Worm (Caenorhabditis elegans) whole organism, L1 larva: ENCODE data around the gene xol-1.
A peak's percentile ranks its signal among the peaks of the same experiment; 100 is the strongest.

Experiments
- ama-1 ChIP-seq: fragments of 150-350 bp; optimal IDR thresholded peaks from 2 replicates; lab custom pipeline; 2014
- dpl-1 ChIP-seq, 3 experiments: fragments of 150-350 bp in 2 of 3; sonication (generic microtip) in 1 of 3; optimal IDR thresholded peaks; 2 replicates each; lab custom pipeline; 2014 to 2017; ENCODE audit warnings: missing biosample characterization in 3 of 3, missing genetic modification characterization in 3 of 3, missing genetic modification reagents in 3 of 3
- egl-27 ChIP-seq, 2 experiments: fragments of 150-350 bp in 1 of 2; sonication (generic microtip); optimal IDR thresholded peaks; 3 replicates each; lab custom pipeline; 2017 to 2018; ENCODE audit warnings: missing biosample characterization in 2 of 2, missing genetic modification characterization in 2 of 2, missing genetic modification reagents in 2 of 2
- fos-1 ChIP-seq: fragments of 150-350 bp; optimal IDR thresholded peaks from 2 replicates; lab custom pipeline; 2014; ENCODE audit warnings: missing biosample characterization, missing genetic modification characterization
- nhr-11 ChIP-seq: fragments of 150-350 bp; optimal IDR thresholded peaks from 2 replicates; lab custom pipeline; 2014; ENCODE audit warnings: missing biosample characterization, missing genetic modification characterization
- nhr-237 ChIP-seq: fragments of 150-350 bp; optimal IDR thresholded peaks from 2 replicates; lab custom pipeline; 2014; ENCODE audit warnings: missing biosample characterization, missing genetic modification characterization
- nhr-77 ChIP-seq: fragments of 150-350 bp; optimal IDR thresholded peaks from 2 replicates; lab custom pipeline; 2014; ENCODE audit warnings: missing biosample characterization, missing genetic modification characterization
- nhr-85 ChIP-seq: sonication (generic microtip); peaks from one replicate; lab custom pipeline; 2016; ENCODE audit warnings: missing genetic modification characterization, inconsistent platforms, missing compliant biosample characterization
- rnt-1 ChIP-seq: sonication (generic microtip); optimal IDR thresholded peaks from 2 replicates; lab custom pipeline; 2016; ENCODE audit warnings: mild to moderate bottlenecking, missing genetic modification characterization, moderate library complexity, missing compliant biosample characterization
- skn-1 ChIP-seq: fragments of 150-350 bp; optimal IDR thresholded peaks from 2 replicates; lab custom pipeline; 2014; ENCODE audit warnings: missing biosample characterization, missing genetic modification characterization
- snpc-4 ChIP-seq: fragments of 150-350 bp; optimal IDR thresholded peaks from 2 replicates; lab custom pipeline; 2014; ENCODE audit warnings: missing biosample characterization, missing genetic modification characterization
- sox-4 ChIP-seq: sonication (generic microtip); optimal IDR thresholded peaks from 2 replicates; lab custom pipeline; 2016; ENCODE audit warnings: missing genetic modification characterization, missing compliant biosample characterization
- ztf-11 ChIP-seq, 2 experiments: sonication (generic microtip); optimal IDR thresholded peaks; 2 replicates each; lab custom pipeline; 2016 to 2017; ENCODE audit warnings: missing genetic modification characterization in 2 of 2, missing biosample characterization in 1 of 2, missing compliant biosample characterization in 1 of 2

- TF ChIP-seq rnt-1 (tag; lab: Kevin White, UChicago) = peak; percentile 27
- no peak for TF ChIP-seq ztf-11 (tag; optimal IDR thresholded peaks at IDR 0.05; lab: Kevin White, UChicago)
- no peak for TF ChIP-seq snpc-4 (tag; lab: Kevin White, UChicago)
- TF ChIP-seq egl-27 (tag; optimal IDR thresholded peaks at IDR 0.05; lab: Kevin White, UChicago) = no peak
- no peak for TF ChIP-seq nhr-85 (tag; lab: Kevin White, UChicago)
- no peak for TF ChIP-seq ama-1 (lab: Kevin White, UChicago)
- TF ChIP-seq nhr-11 (tag; lab: Kevin White, UChicago) = no peak
- no peak for TF ChIP-seq skn-1 (tag; lab: Kevin White, UChicago)
- TF ChIP-seq nhr-237 (tag; lab: Kevin White, UChicago) = no peak
- no peak for TF ChIP-seq nhr-77 (tag; lab: Kevin White, UChicago)
- no peak for TF ChIP-seq fos-1 (tag; lab: Kevin White, UChicago)
- no peak for TF ChIP-seq sox-4
- TF ChIP-seq dpl-1 (GFP tag; optimal IDR thresholded peaks at IDR 0.05; lab: Kevin White, UChicago) = peak in 1 of 3 experiments; percentile 11
Observed at ce11 chrX:8026709-8027108, 14.4 kb upstream of the xol-1 start.
